Worm (Caenorhabditis elegans) whole organism, L3 larva: ENCODE measurements around the gene nhr-19.

Experiments used
- R02D3.7 ChIP-seq: fragments of 150-350 bp; optimal IDR thresholded peaks from 2 replicates; lab custom pipeline; 2014; ENCODE audit warnings: missing biosample characterization, missing genetic modification characterization
- egl-27 ChIP-seq: sonication (generic microtip); optimal IDR thresholded peaks from 4 replicates; lab custom pipeline; 2017; ENCODE audit warnings: missing biosample characterization, missing genetic modification reagents, missing genetic modification characterization
- elt-3 ChIP-seq, 3 experiments: fragments of 150-350 bp in 1 of 3; sonication (generic microtip) in 2 of 3; optimal IDR thresholded peaks; 2 replicates in 2 of 3; 4 replicates in 1 of 3; lab custom pipeline; 2014 to 2017; ENCODE audit warnings: missing biosample characterization in 3 of 3, missing genetic modification characterization in 3 of 3
- jun-1 ChIP-seq: fragments of 150-350 bp; optimal IDR thresholded peaks from 2 replicates; lab custom pipeline; 2014; ENCODE audit warnings: missing biosample characterization, missing genetic modification reagents, missing genetic modification characterization
- lin-39 ChIP-seq: fragments of 150-350 bp; optimal IDR thresholded peaks from 2 replicates; lab custom pipeline; 2018; ENCODE audit warnings: missing biosample characterization, missing genetic modification reagents, missing genetic modification characterization
- nhr-11 ChIP-seq: fragments of 150-350 bp; optimal IDR thresholded peaks from 2 replicates; lab custom pipeline; 2014; ENCODE audit warnings: missing biosample characterization, missing genetic modification characterization
- nhr-12 ChIP-seq: fragments of 150-350 bp; optimal IDR thresholded peaks from 2 replicates; lab custom pipeline; 2014; ENCODE audit warnings: missing biosample characterization, missing genetic modification characterization
- nhr-237 ChIP-seq: fragments of 150-350 bp; optimal IDR thresholded peaks from 2 replicates; lab custom pipeline; 2014; ENCODE audit warnings: missing biosample characterization, missing genetic modification characterization
- unc-62 ChIP-seq: fragments of 150-350 bp; sonication (generic microtip); optimal IDR thresholded peaks from 4 replicates; lab custom pipeline; 2014; ENCODE audit warnings: missing biosample characterization, missing genetic modification reagents, missing genetic modification characterization
- zag-1 ChIP-seq: fragments of 150-350 bp; optimal IDR thresholded peaks from 2 replicates; lab custom pipeline; 2014; ENCODE audit warnings: missing biosample characterization, missing genetic modification characterization

DNA sequence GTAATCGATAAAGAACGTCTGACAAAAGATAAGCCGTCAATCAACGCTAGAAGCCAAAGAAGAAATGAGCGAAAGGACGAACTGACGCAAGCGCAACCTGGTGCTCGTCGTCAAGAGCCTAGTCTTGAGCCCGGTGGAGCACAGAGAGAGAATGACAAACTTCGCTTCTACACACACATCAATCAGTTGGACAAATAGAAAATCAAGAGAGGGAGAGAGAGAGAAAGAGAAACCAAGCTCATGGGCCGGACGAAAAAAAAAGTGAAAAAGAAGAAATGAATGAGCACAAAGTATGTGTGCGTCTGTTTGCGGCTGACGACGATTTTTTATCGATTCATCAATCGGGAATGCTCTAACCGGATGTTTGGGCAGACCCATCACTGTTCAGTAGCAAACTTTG lies 15.8 kb upstream of the nhr-19 start:
- TF ChIP-seq lin-39, result peak; percentile 52
- TF ChIP-seq nhr-11 (tag; lab: Kevin White, UChicago), result no peak
- TF ChIP-seq egl-27 (tag; lab: Kevin White, UChicago), result no peak
- no peak for TF ChIP-seq nhr-12 (tag; lab: Kevin White, UChicago)
- TF ChIP-seq zag-1 (tag; lab: Kevin White, UChicago), result no peak
- peak; percentile 25 for TF ChIP-seq unc-62 (GFP tag; lab: Kevin White, UChicago)
- TF ChIP-seq nhr-237, result no peak
- TF ChIP-seq jun-1 (tag; lab: Kevin White, UChicago), result no peak
- TF ChIP-seq elt-3 (tag; optimal IDR thresholded peaks at IDR 0.05; lab: Kevin White, UChicago), result no peak
- TF ChIP-seq R02D3.7 (tag; lab: Kevin White, UChicago), result no peak
